Fruit fly (Drosophila melanogaster): Measurements from ENCODE around the gene CG14374.
A peak's percentile ranks its signal among the peaks of the same experiment; 100 is the strongest.

CG14374 gene

dm6 chr3R:13433623-13434022, 36.7 kb upstream of the CG14374 start (continued):
- TF ChIP-seq CG1233 (GFP tag; optimal IDR thresholded peaks at IDR 0.05) (peak; percentile 55), sr (GFP tag; IDR thresholded peaks at IDR 0.05) (0 out of 3 replicates have a peak, but pooled peaks have one; percentile 7), slou (GFP tag; optimal IDR thresholded peaks at IDR 0.05) (peak; percentile 13), Tbp (GFP tag; optimal IDR thresholded peaks at IDR 0.05) (no peak), bab2 (GFP tag; optimal IDR thresholded peaks at IDR 0.05) (peak; percentile 26), sd (tag; optimal IDR thresholded peaks at IDR 0.05) (peak; percentile 55), chm (GFP tag; IDR thresholded peaks at IDR 0.05) (peak; percentile 68; the same call in 1 of the 2 replicates), CG11456 (GFP tag; IDR thresholded peaks at IDR 0.05) (0 out of 3 replicates have a peak, but pooled peaks have one; percentile 40), insv (GFP tag; optimal IDR thresholded peaks at IDR 0.05) (peak in 1 of 2 experiments; percentile 24), kay (GFP tag; optimal IDR thresholded peaks at IDR 0.05) (peak; percentile 23), ato (GFP tag; IDR thresholded peaks at IDR 0.05; ENCODE audit: partially characterized antibody) (no peak), pan (optimal IDR thresholded peaks at IDR 0.05) (no peak), pan (GFP tag; optimal IDR thresholded peaks at IDR 0.05 in 1 of 2, IDR thresholded peaks at IDR 0.05 in 1 of 2) (peak in 1 of 2 experiments; percentile 76), da (GFP tag; optimal IDR thresholded peaks at IDR 0.05) (no peak), CG16813 (GFP tag; IDR thresholded peaks at IDR 0.05; ENCODE audit: partially characterized antibody) (no peak), CG13287 (GFP tag; IDR thresholded peaks at IDR 0.05; ENCODE audit: partially characterized antibody) (no peak), dmrt99B (tag; optimal IDR thresholded peaks at IDR 0.05) (peak; percentile 73), Doc3 (GFP tag; IDR thresholded peaks at IDR 0.05; ENCODE audit: partially characterized antibody) (no peak), CG11560 (tag; IDR thresholded peaks at IDR 0.05) (no peak), Dip3 (GFP tag; optimal IDR thresholded peaks at IDR 0.05) (peak; percentile 13), CG10462 (GFP tag; optimal IDR thresholded peaks at IDR 0.05) (peak; percentile 72), slbo (GFP tag; IDR thresholded peaks at IDR 0.05) (peak; percentile 78), CG7745 (tag; optimal IDR thresholded peaks at IDR 0.05) (no peak), tap (tag; optimal IDR thresholded peaks at IDR 0.05) (peak; percentile 87), HLH54F (GFP tag; optimal IDR thresholded peaks at IDR 0.05) (peak; percentile 51), klu (GFP tag; IDR thresholded peaks at IDR 0.05) (peak; percentile 35; the same call in 1 of the 2 replicates), abd-A (tag; optimal IDR thresholded peaks at IDR 0.05) (no peak), Hmr (GFP tag; optimal IDR thresholded peaks at IDR 0.05) (peak; percentile 83), H2.0 (GFP tag; IDR thresholded peaks at IDR 0.05) (peak; percentile 83), Dref (GFP tag; IDR thresholded peaks at IDR 0.05) (no peak), fd102C (GFP tag; optimal IDR thresholded peaks at IDR 0.05) (no peak), D19A (tag; optimal IDR thresholded peaks at IDR 0.05) (peak; percentile 78), CG10654 (GFP tag; optimal IDR thresholded peaks at IDR 0.05) (peak; percentile 64), CG6854 (GFP tag; optimal IDR thresholded peaks at IDR 0.05) (peak; percentile 69), CG14441 (GFP tag; IDR thresholded peaks at IDR 0.05) (peak; percentile 83), YL-1 (GFP tag; optimal IDR thresholded peaks at IDR 0.05) (peak; percentile 46), CG8089 (GFP tag; optimal IDR thresholded peaks at IDR 0.05) (peak; percentile 49), CG17612 (GFP tag; IDR thresholded peaks at IDR 0.05) (0 out of 2 replicates have a peak, but pooled peaks have one; percentile 30), pita (GFP tag; optimal IDR thresholded peaks at IDR 0.05) (no peak), Xrp1 (GFP tag; IDR thresholded peaks at IDR 0.05) (peak; percentile 84), CG7963 (GFP tag; IDR thresholded peaks at IDR 0.05; ENCODE audit: partially characterized antibody) (no peak), Vsx1 (GFP tag; optimal IDR thresholded peaks at IDR 0.05) (peak; percentile 75), wek (GFP tag; optimal IDR thresholded peaks at IDR 0.05) (peak; percentile 63), Scr (GFP tag; IDR thresholded peaks at IDR 0.05; ENCODE audit: partially characterized antibody) (no peak), CG10147 (GFP tag; optimal IDR thresholded peaks at IDR 0.05) (peak; percentile 70), CG12769 (tag; optimal IDR thresholded peaks at IDR 0.05) (peak; percentile 82), E2f2 (GFP tag; IDR thresholded peaks at IDR 0.05) (peak; percentile 62), her (GFP tag; optimal IDR thresholded peaks at IDR 0.05) (peak; percentile 5), CG18262 (tag; optimal IDR thresholded peaks at IDR 0.05) (peak; percentile 81), Myb (GFP tag; optimal IDR thresholded peaks at IDR 0.05) (peak; percentile 2), CG4404 (GFP tag; IDR thresholded peaks at IDR 0.05) (0 out of 2 replicates have a peak, but pooled peaks have one; percentile 35)

Measured in whole organism, embryonic.